Worm (Caenorhabditis elegans) whole organism, L1 larva: ENCODE measurements around the gene lmbr-1.

Experiments
- C34B4.2 ChIP-seq: sonication (generic microtip); optimal IDR thresholded peaks from 2 replicates; lab custom pipeline; 2017; ENCODE audit warnings: mild to moderate bottlenecking, missing genetic modification characterization, missing compliant biosample characterization
- Y116A8C.19 ChIP-seq: sonication (generic microtip); optimal IDR thresholded peaks from 2 replicates; lab custom pipeline; 2016; ENCODE audit warnings: missing compliant biosample characterization, missing genetic modification characterization, borderline replicate concordance
- aha-1 ChIP-seq: fragments of 150-350 bp; optimal IDR thresholded peaks from 2 replicates; lab custom pipeline; 2014; ENCODE audit warnings: missing biosample characterization, missing genetic modification characterization
- alr-1 ChIP-seq: fragments of 200-800 bp; sonication (Bioruptor generic); optimal IDR thresholded peaks from 2 replicates; lab custom pipeline; 2018; ENCODE audit warnings: borderline replicate concordance, mild to moderate bottlenecking, missing genetic modification characterization, missing compliant biosample characterization
- blmp-1 ChIP-seq: fragments of 150-350 bp; optimal IDR thresholded peaks from 2 replicates; lab custom pipeline; 2014; ENCODE audit warnings: missing biosample characterization, missing genetic modification characterization
- ceh-88 ChIP-seq: fragments of 200-800 bp; sonication (Bioruptor generic); IDR thresholded peaks from 2 replicates; pipeline ENCODE4 v1.3.6; 2022; ENCODE audit warnings: missing genetic modification characterization, missing compliant biosample characterization
- ceh-90 ChIP-seq: sonication (generic microtip); optimal IDR thresholded peaks from 2 replicates; lab custom pipeline; 2016; ENCODE audit warnings: missing genetic modification characterization, missing compliant biosample characterization
- dsc-1 ChIP-seq: sonication (generic microtip); optimal IDR thresholded peaks from 2 replicates; lab custom pipeline; 2016; ENCODE audit warnings: mild to moderate bottlenecking, missing genetic modification characterization, missing compliant biosample characterization
- efl-1 ChIP-seq, 4 experiments: fragments of 150-350 bp; optimal IDR thresholded peaks in 3 of 4; peaks in 1 of 4; 1 replicate in 1 of 4; 2 replicates in 3 of 4; lab custom pipeline; 2014; ENCODE audit warnings: missing biosample characterization in 2 of 4, missing genetic modification characterization in 2 of 4, missing genetic modification reagents in 2 of 4
- ets-5 ChIP-seq: fragments of 200-800 bp; sonication (Bioruptor generic); IDR thresholded peaks from 2 replicates; pipeline ENCODE4 v1.3.6; 2022; ENCODE audit warnings: missing genetic modification characterization, missing compliant biosample characterization
- fkh-10 ChIP-seq: sonication (generic microtip); optimal IDR thresholded peaks from 2 replicates; lab custom pipeline; 2017; ENCODE audit warnings: missing biosample characterization, missing genetic modification reagents, missing genetic modification characterization
- fkh-4 ChIP-seq: sonication (generic microtip); optimal IDR thresholded peaks from 2 replicates; lab custom pipeline; 2016; ENCODE audit warnings: missing compliant biosample characterization, missing genetic modification characterization, borderline replicate concordance
- fkh-8 ChIP-seq: sonication (generic microtip); optimal IDR thresholded peaks from 2 replicates; lab custom pipeline; 2016; ENCODE audit warnings: mild to moderate bottlenecking, missing genetic modification characterization, missing compliant biosample characterization
- grh-1 ChIP-seq: fragments of 200-800 bp; sonication (Bioruptor generic); IDR thresholded peaks from 2 replicates; pipeline ENCODE4 v1.3.6; 2022; ENCODE audit warnings: missing genetic modification reagents, missing genetic modification characterization, missing compliant biosample characterization
- hlh-17 ChIP-seq: fragments of 200-800 bp; sonication (Bioruptor generic); optimal IDR thresholded peaks from 2 replicates; lab custom pipeline; 2018; ENCODE audit warnings: missing genetic modification characterization, mild to moderate bottlenecking, missing compliant biosample characterization, moderate library complexity, borderline replicate concordance
- hlh-4 ChIP-seq: sonication (generic microtip); optimal IDR thresholded peaks from 2 replicates; lab custom pipeline; 2016; ENCODE audit warnings: mild to moderate bottlenecking, missing genetic modification characterization, missing compliant biosample characterization
- hpl-2 ChIP-seq: fragments of 150-350 bp; optimal IDR thresholded peaks from 2 replicates; lab custom pipeline; 2014; ENCODE audit warnings: missing biosample characterization, missing genetic modification reagents, missing genetic modification characterization
- irx-1 ChIP-seq: sonication (generic microtip); optimal IDR thresholded peaks from 2 replicates; lab custom pipeline; 2016; ENCODE audit warnings: missing genetic modification characterization, missing compliant biosample characterization
- lin-13 ChIP-seq: fragments of 150-350 bp; optimal IDR thresholded peaks from 2 replicates; lab custom pipeline; 2014; ENCODE audit warnings: missing biosample characterization, missing genetic modification reagents, missing genetic modification characterization
- lin-14 ChIP-seq: fragments of 200-800 bp; sonication (Bioruptor generic); optimal IDR thresholded peaks from 2 replicates; lab custom pipeline; 2018; ENCODE audit warnings: mild to moderate bottlenecking, missing genetic modification characterization, moderate library complexity, missing compliant biosample characterization
- lin-15B ChIP-seq: fragments of 150-350 bp; sonication (generic microtip); optimal IDR thresholded peaks from 3 replicates; lab custom pipeline; 2014; ENCODE audit warnings: missing biosample characterization, missing genetic modification characterization
- lin-35 ChIP-seq, 2 experiments: fragments of 150-350 bp; optimal IDR thresholded peaks; 2 replicates each; lab custom pipeline; 2014; ENCODE audit warnings: missing biosample characterization in 2 of 2, missing genetic modification characterization in 2 of 2, missing genetic modification reagents in 2 of 2
- mab-9 ChIP-seq: fragments of 200-800 bp; sonication (Bioruptor generic); IDR thresholded peaks from 2 replicates; pipeline ENCODE4 v1.3.6; 2022; ENCODE audit warnings: missing genetic modification reagents, missing genetic modification characterization, missing compliant biosample characterization
- nhr-11 ChIP-seq: fragments of 150-350 bp; optimal IDR thresholded peaks from 2 replicates; lab custom pipeline; 2014; ENCODE audit warnings: missing biosample characterization, missing genetic modification characterization
- nhr-20 ChIP-seq: sonication (generic microtip); optimal IDR thresholded peaks from 2 replicates; lab custom pipeline; 2016; ENCODE audit warnings: mild to moderate bottlenecking, missing genetic modification characterization, missing compliant biosample characterization
- nhr-47 ChIP-seq: sonication (generic microtip); optimal IDR thresholded peaks from 2 replicates; lab custom pipeline; 2016; ENCODE audit warnings: mild to moderate bottlenecking, missing genetic modification characterization, moderate library complexity, missing compliant biosample characterization
- nhr-71 ChIP-seq: sonication (generic microtip); optimal IDR thresholded peaks from 2 replicates; lab custom pipeline; 2016; ENCODE audit warnings: mild to moderate bottlenecking, missing genetic modification characterization, moderate library complexity, missing compliant biosample characterization
- nhr-85 ChIP-seq: sonication (generic microtip); peaks from one replicate; lab custom pipeline; 2016; ENCODE audit warnings: missing genetic modification characterization, inconsistent platforms, missing compliant biosample characterization
- pax-3 ChIP-seq: fragments of 200-800 bp; sonication (Bioruptor generic); optimal IDR thresholded peaks from 2 replicates; lab custom pipeline; 2018; ENCODE audit warnings: mild to moderate bottlenecking, missing genetic modification characterization, moderate library complexity, missing compliant biosample characterization
- rnt-1 ChIP-seq: sonication (generic microtip); optimal IDR thresholded peaks from 2 replicates; lab custom pipeline; 2016; ENCODE audit warnings: mild to moderate bottlenecking, missing genetic modification characterization, moderate library complexity, missing compliant biosample characterization
- skn-1 ChIP-seq: fragments of 150-350 bp; optimal IDR thresholded peaks from 2 replicates; lab custom pipeline; 2014; ENCODE audit warnings: missing biosample characterization, missing genetic modification characterization
- snpc-4 ChIP-seq: fragments of 150-350 bp; optimal IDR thresholded peaks from 2 replicates; lab custom pipeline; 2014; ENCODE audit warnings: missing biosample characterization, missing genetic modification characterization
- snu-23 ChIP-seq: sonication (generic microtip); optimal IDR thresholded peaks from 2 replicates; lab custom pipeline; 2016; ENCODE audit warnings: missing genetic modification characterization, missing compliant biosample characterization
- sox-4 ChIP-seq: sonication (generic microtip); optimal IDR thresholded peaks from 2 replicates; lab custom pipeline; 2016; ENCODE audit warnings: missing genetic modification characterization, missing compliant biosample characterization
- swsn-7 ChIP-seq: sonication (generic microtip); optimal IDR thresholded peaks from 2 replicates; lab custom pipeline; 2016; ENCODE audit warnings: missing genetic modification characterization, missing compliant biosample characterization
- tbx-2 ChIP-seq: sonication (generic microtip); optimal IDR thresholded peaks from 2 replicates; lab custom pipeline; 2016; ENCODE audit warnings: missing genetic modification characterization, missing compliant biosample characterization
- unc-62 ChIP-seq: fragments of 150-350 bp; optimal IDR thresholded peaks from 2 replicates; lab custom pipeline; 2014; ENCODE audit warnings: missing biosample characterization, missing genetic modification reagents, missing genetic modification characterization
- unc-98 ChIP-seq: fragments of 200-800 bp; sonication (Bioruptor generic); IDR thresholded peaks from 2 replicates; pipeline ENCODE4 v1.3.6; 2022; ENCODE audit warnings: missing genetic modification characterization, missing compliant biosample characterization
- zag-1 ChIP-seq: fragments of 150-350 bp; optimal IDR thresholded peaks from 2 replicates; lab custom pipeline; 2014; ENCODE audit warnings: missing biosample characterization, missing genetic modification characterization
- zip-4 ChIP-seq: fragments of 200-800 bp; sonication (Bioruptor generic); optimal IDR thresholded peaks from 2 replicates; lab custom pipeline; 2018; ENCODE audit warnings: mild to moderate bottlenecking, missing genetic modification characterization, moderate library complexity, missing compliant biosample characterization
- ztf-11 ChIP-seq, 2 experiments: sonication (generic microtip); optimal IDR thresholded peaks; 2 replicates each; lab custom pipeline; 2016 to 2017; ENCODE audit warnings: missing genetic modification characterization in 2 of 2, missing biosample characterization in 1 of 2, missing compliant biosample characterization in 1 of 2

lmbr-1 gene

ce11 chrIII:8371595-8372305 is at the start of gene lmbr-1:
TSS of gene lmbr-1 (plus strand) at chrIII:8372255.
- TF ChIP-seq dsc-1 (tag; lab: Kevin White, UChicago) (peak; percentile 93), C34B4.2 (no peak), lin-14 (GFP tag; lab: Kevin White, UChicago) (no peak), skn-1 (tag; lab: Kevin White, UChicago) (no peak), zag-1 (tag; lab: Kevin White, UChicago) (no peak), fkh-10 (GFP tag; lab: Kevin White, UChicago) (no peak), unc-62 (GFP tag; lab: Kevin White, UChicago) (no peak), rnt-1 (tag; lab: Kevin White, UChicago) (no peak), ceh-90 (tag; lab: Kevin White, UChicago) (no peak), swsn-7 (tag; lab: Kevin White, UChicago) (no peak), Y116A8C.19 (tag; lab: Kevin White, UChicago) (no peak), grh-1 (GFP tag; lab: Robert Waterston, UW) (no peak), ets-5 (GFP tag; lab: Robert Waterston, UW) (no peak), blmp-1 (tag; lab: Kevin White, UChicago) (peak; percentile 25), lin-15B (tag; lab: Kevin White, UChicago) (no peak), nhr-85 (peak; percentile 13), snpc-4 (no peak), lin-35 (GFP tag; optimal IDR thresholded peaks at IDR 0.05; lab: Kevin White, UChicago) (no peak), efl-1 (optimal IDR thresholded peaks at IDR 0.05; lab: Kevin White, UChicago) (no peak), efl-1 (GFP tag; optimal IDR thresholded peaks at IDR 0.05 in 1 of 2; lab: Kevin White, UChicago) (peak in 1 of 2 experiments; percentile 46), hlh-17 (GFP tag; lab: Kevin White, UChicago) (no peak), fkh-4 (tag; lab: Kevin White, UChicago) (peak; percentile 58), ztf-11 (tag; optimal IDR thresholded peaks at IDR 0.05; lab: Kevin White, UChicago) (no peak), sox-4 (no peak), unc-98 (GFP tag; lab: Robert Waterston, UW) (no peak), hpl-2 (GFP tag; lab: Kevin White, UChicago) (no peak), nhr-47 (tag; lab: Kevin White, UChicago) (no peak), lin-13 (no peak), irx-1 (tag; lab: Kevin White, UChicago) (no peak)

ce11 chrIII:8322645-8323213 is 49.3 kb upstream of the lmbr-1 start, which contains the start of gene F10E9.1:
TSS of gene F10E9.1 (plus strand) at chrIII:8323163.
- peak; percentile 48 for TF ChIP-seq nhr-11 (tag; lab: Kevin White, UChicago)
- peak; percentile 14 for TF ChIP-seq dsc-1 (tag; lab: Kevin White, UChicago)
- TF ChIP-seq grh-1 (GFP tag; lab: Robert Waterston, UW): no peak
- TF ChIP-seq nhr-71 (tag; lab: Kevin White, UChicago): peak; percentile 67
- no peak for TF ChIP-seq pax-3 (tag; lab: Kevin White, UChicago)
- TF ChIP-seq snu-23: no peak
- peak; percentile 100 for TF ChIP-seq fkh-8
- TF ChIP-seq nhr-47 (tag; lab: Kevin White, UChicago): peak; percentile 54
- TF ChIP-seq sox-4: no peak
- no peak for TF ChIP-seq fkh-4 (tag; lab: Kevin White, UChicago)
- no peak for TF ChIP-seq aha-1
- no peak for TF ChIP-seq ceh-88 (GFP tag; lab: Robert Waterston, UW)
- TF ChIP-seq skn-1 (tag; lab: Kevin White, UChicago): no peak
- peak; percentile 20 for TF ChIP-seq lin-14 (GFP tag; lab: Kevin White, UChicago)
- TF ChIP-seq ets-5 (GFP tag; lab: Robert Waterston, UW): no peak
- no peak for TF ChIP-seq alr-1
- TF ChIP-seq hlh-4 (tag; lab: Kevin White, UChicago): no peak
- no peak for TF ChIP-seq zip-4 (GFP tag; lab: Kevin White, UChicago)
- peak; percentile 10 for TF ChIP-seq nhr-20 (tag; lab: Kevin White, UChicago)
- TF ChIP-seq tbx-2 (tag; lab: Kevin White, UChicago): no peak
- peak; percentile 17 for TF ChIP-seq swsn-7 (tag; lab: Kevin White, UChicago)
- no peak for TF ChIP-seq mab-9 (GFP tag; lab: Robert Waterston, UW)
- no peak for TF ChIP-seq irx-1 (tag; lab: Kevin White, UChicago)
